Worm (Caenorhabditis elegans): Measurements from ENCODE around the gene asp-6.

- no peak for TF ChIP-seq ceh-36 (tag; optimal IDR thresholded peaks at IDR 0.05)
- no peak for TF ChIP-seq F13C5.2 (tag; optimal IDR thresholded peaks at IDR 0.05)
- no peak for TF ChIP-seq ama-1 (optimal IDR thresholded peaks at IDR 0.05)
- TF ChIP-seq hmbx-1 (tag; optimal IDR thresholded peaks at IDR 0.05) = no peak
- no peak for TF ChIP-seq tbx-11 (GFP tag; IDR thresholded peaks at IDR 0.05)
- TF ChIP-seq tra-4 (tag; optimal IDR thresholded peaks at IDR 0.05) = no peak
- TF ChIP-seq ets-7 (tag; optimal IDR thresholded peaks at IDR 0.05) = no peak
- TF ChIP-seq hmg-4 (GFP tag; optimal IDR thresholded peaks at IDR 0.05) = no peak
- TF ChIP-seq tbx-37 (GFP tag; conservative IDR thresholded peaks at IDR 0.05) = no peak
- no peak for TF ChIP-seq scrt-1 (GFP tag; IDR thresholded peaks at IDR 0.05)
- no peak for TF ChIP-seq sea-1 (GFP tag; conservative IDR thresholded peaks at IDR 0.05)
- no peak for TF ChIP-seq flt-1 (GFP tag; IDR thresholded peaks at IDR 0.05)
- no peak for TF ChIP-seq B0310.2 (tag; optimal IDR thresholded peaks at IDR 0.05)
- no peak for TF ChIP-seq pes-1 (GFP tag; IDR thresholded peaks at IDR 0.05)
These were observed 41.9 kb downstream of the asp-6 start, which contains the start of gene K07C11.10 for ce11 chrV:8226812-8227211.
